Fruit fly (Drosophila melanogaster) whole organism, embryonic: ENCODE measurements around the gene aru.

Experiments
- Aef1 ChIP-seq: fragments of 200-800 bp; sonication (Bioruptor generic); IDR thresholded peaks from 3 replicates; pipeline ENCODE4 v1.3.6; 2022; ENCODE audit warnings: missing biosample characterization, missing genetic modification characterization
- Bdp1 ChIP-seq: fragments of 200-800 bp; sonication (Bioruptor generic); optimal IDR thresholded peaks from 3 replicates; lab custom pipeline; 2016; ENCODE audit warnings: missing biosample characterization, missing genetic modification characterization
- Bteb2 ChIP-seq: fragments of 200-800 bp; sonication (Bioruptor generic); optimal IDR thresholded peaks from 2 replicates; lab custom pipeline; 2016; ENCODE audit warnings: missing biosample characterization, missing genetic modification characterization
- CG10147 ChIP-seq: fragments of 200-800 bp; sonication (Bioruptor generic); optimal IDR thresholded peaks from 2 replicates; lab custom pipeline; 2019; ENCODE audit warnings: missing biosample characterization, mild to moderate bottlenecking, missing genetic modification characterization, moderate library complexity
- CG12071 ChIP-seq: fragments of 200-800 bp; sonication (Bioruptor generic); optimal IDR thresholded peaks from 3 replicates; lab custom pipeline; 2018; ENCODE audit warnings: missing biosample characterization, mild to moderate bottlenecking, missing genetic modification characterization
- CG15479 ChIP-seq: fragments of 200-800 bp; sonication (Bioruptor generic); optimal IDR thresholded peaks from 3 replicates; lab custom pipeline; 2019; ENCODE audit warnings: missing biosample characterization, mild to moderate bottlenecking, missing genetic modification characterization, moderate library complexity
- CG16779 ChIP-seq: fragments of 200-800 bp; sonication (Bioruptor generic); IDR thresholded peaks from 2 replicates; pipeline ENCODE4 v1.3.6; 2022; ENCODE audit warnings: missing biosample characterization, missing genetic modification characterization
- CG17361 ChIP-seq: fragments of 200-800 bp; sonication (Bioruptor generic); IDR thresholded peaks from 3 replicates; pipeline ENCODE4 v1.3.6; 2022; ENCODE audit warnings: missing biosample characterization, missing genetic modification characterization
- CG17385 ChIP-seq: fragments of 200-800 bp; sonication (Bioruptor generic); optimal IDR thresholded peaks from 3 replicates; lab custom pipeline; 2018; ENCODE audit warnings: missing biosample characterization, mild to moderate bottlenecking, missing genetic modification characterization
- CG18262 ChIP-seq: fragments of 200-800 bp; optimal IDR thresholded peaks from 3 replicates; lab custom pipeline; 2019; ENCODE audit warnings: missing biosample characterization, mild to moderate bottlenecking, missing genetic modification characterization, moderate library complexity
- CG2120 ChIP-seq: fragments of 200-800 bp; sonication (Bioruptor generic); optimal IDR thresholded peaks from 3 replicates; lab custom pipeline; 2016; ENCODE audit warnings: missing biosample characterization, missing genetic modification characterization
- CG2202 ChIP-seq: fragments of 200-800 bp; sonication (Bioruptor generic); optimal IDR thresholded peaks from 2 replicates; lab custom pipeline; 2018; ENCODE audit warnings: missing biosample characterization, mild to moderate bottlenecking, missing genetic modification characterization
- CG2678 ChIP-seq: fragments of 200-800 bp; sonication (Bioruptor generic); optimal IDR thresholded peaks from 3 replicates; lab custom pipeline; 2019; ENCODE audit warnings: missing biosample characterization, mild to moderate bottlenecking, missing genetic modification characterization, moderate library complexity
- CG31388 ChIP-seq: fragments of 200-800 bp; sonication (Bioruptor generic); optimal IDR thresholded peaks from 2 replicates; lab custom pipeline; 2016; ENCODE audit warnings: missing biosample characterization, missing genetic modification characterization
- CG32532 ChIP-seq: fragments of 200-800 bp; sonication (Bioruptor generic); IDR thresholded peaks from 2 replicates; pipeline ENCODE4 v1.3.6; 2022; ENCODE audit warnings: missing biosample characterization, missing genetic modification characterization
- CG5245 ChIP-seq: fragments of 200-800 bp; sonication (Bioruptor generic); optimal IDR thresholded peaks from 3 replicates; lab custom pipeline; 2016; ENCODE audit warnings: missing biosample characterization, missing genetic modification characterization
- CG6272 ChIP-seq: fragments of 200-800 bp; sonication (Bioruptor generic); IDR thresholded peaks from 2 replicates; pipeline ENCODE4 v1.3.6; 2022; ENCODE audit warnings: missing biosample characterization, missing genetic modification characterization
- CG6813 ChIP-seq: fragments of 200-800 bp; sonication (Bioruptor generic); optimal IDR thresholded peaks from 2 replicates; lab custom pipeline; 2017; ENCODE audit warnings: missing biosample characterization, missing genetic modification characterization, mild to moderate bottlenecking, moderate library complexity, missing genetic modification reagents
- CG7357 ChIP-seq: fragments of 200-800 bp; sonication (Bioruptor generic); IDR thresholded peaks from 3 replicates; pipeline ENCODE4 v1.3.6; 2022; ENCODE audit warnings: missing biosample characterization, missing genetic modification characterization
- CG9609 ChIP-seq: fragments of 200-800 bp; sonication (Bioruptor generic); optimal IDR thresholded peaks from 3 replicates; lab custom pipeline; 2016; ENCODE audit warnings: missing biosample characterization, missing genetic modification characterization
- Dll ChIP-seq: fragments of 200-800 bp; sonication (Bioruptor generic); IDR thresholded peaks from 4 replicates; pipeline ENCODE4 v1.3.6; 2022; ENCODE audit warnings: missing biosample characterization, missing genetic modification characterization; ENCODE audit not compliant: partially characterized antibody
- Doc3 ChIP-seq: fragments of 200-800 bp; sonication (Bioruptor generic); IDR thresholded peaks from 3 replicates; pipeline ENCODE4 v1.3.6; 2022; ENCODE audit warnings: missing biosample characterization, missing genetic modification characterization; ENCODE audit not compliant: partially characterized antibody
- Gug ChIP-seq: fragments of 200-800 bp; sonication (Bioruptor generic); IDR thresholded peaks from 4 replicates; pipeline ENCODE4 v1.3.6; 2022; ENCODE audit warnings: missing biosample characterization, missing genetic modification characterization
- H2.0 ChIP-seq: fragments of 200-800 bp; sonication (Bioruptor generic); IDR thresholded peaks from 2 replicates; pipeline ENCODE4 v1.3.6; 2022; ENCODE audit warnings: missing biosample characterization, missing genetic modification characterization
- HmgZ ChIP-seq: fragments of 200-800 bp; sonication (Bioruptor generic); optimal IDR thresholded peaks from 2 replicates; lab custom pipeline; 2018; ENCODE audit warnings: missing biosample characterization, mild to moderate bottlenecking, missing genetic modification characterization
- Hmx ChIP-seq: fragments of 200-800 bp; sonication (Bioruptor generic); optimal IDR thresholded peaks from 2 replicates; lab custom pipeline; 2016; ENCODE audit warnings: missing biosample characterization, missing genetic modification characterization
- MTF-1 ChIP-seq: fragments of 200-800 bp; sonication (Bioruptor generic); optimal IDR thresholded peaks from 2 replicates; lab custom pipeline; 2018; ENCODE audit warnings: missing biosample characterization, mild to moderate bottlenecking, missing genetic modification characterization, borderline replicate concordance
- NFAT ChIP-seq: fragments of 200-800 bp; sonication (Bioruptor generic); IDR thresholded peaks from 2 replicates; pipeline ENCODE4 v1.3.6; 2022; ENCODE audit warnings: missing biosample characterization, missing genetic modification characterization
- Nf-YB ChIP-seq: fragments of 200-800 bp; sonication (Bioruptor generic); optimal IDR thresholded peaks from 3 replicates; lab custom pipeline; 2019; ENCODE audit warnings: missing biosample characterization, mild to moderate bottlenecking, missing genetic modification characterization, moderate library complexity
- PHDP ChIP-seq: fragments of 200-800 bp; sonication (Bioruptor generic); optimal IDR thresholded peaks from 3 replicates; lab custom pipeline; 2018; ENCODE audit warnings: missing biosample characterization, mild to moderate bottlenecking, missing genetic modification characterization, moderate library complexity
- Poxn ChIP-seq: fragments of 200-800 bp; sonication (Bioruptor generic); IDR thresholded peaks from 2 replicates; pipeline ENCODE4 v1.3.6; 2022; ENCODE audit warnings: missing biosample characterization, missing genetic modification characterization
- Rfx ChIP-seq: fragments of 200-800 bp; sonication (Bioruptor generic); IDR thresholded peaks from 2 replicates; pipeline ENCODE4 v1.3.6; 2022; ENCODE audit warnings: missing biosample characterization, missing genetic modification characterization
- Sin3A ChIP-seq: fragments of >200 bp; optimal IDR thresholded peaks from 2 replicates; lab custom pipeline; 2018
- Usf ChIP-seq: fragments of 200-800 bp; sonication (Bioruptor generic); optimal IDR thresholded peaks from 2 replicates; lab custom pipeline; 2017; ENCODE audit warnings: missing genotype, missing biosample characterization, missing genetic modification characterization
- ac ChIP-seq: fragments of 200-800 bp; sonication (Bioruptor generic); optimal IDR thresholded peaks from 3 replicates; lab custom pipeline; 2017; ENCODE audit warnings: missing biosample characterization, mild to moderate bottlenecking, missing genetic modification characterization
- ci ChIP-seq: fragments of 200-800 bp; sonication (Bioruptor generic); IDR thresholded peaks from 3 replicates; pipeline ENCODE4 v1.3.6; 2022; ENCODE audit warnings: missing biosample characterization, missing genetic modification characterization
- dati ChIP-seq: fragments of 200-800 bp; sonication (Bioruptor generic); IDR thresholded peaks from 2 replicates; pipeline ENCODE4 v1.3.6; 2022; ENCODE audit warnings: missing biosample characterization, missing genetic modification characterization
- dimm ChIP-seq: fragments of 200-800 bp; sonication (Bioruptor generic); IDR thresholded peaks from 2 replicates; pipeline ENCODE4 v1.3.6; 2022; ENCODE audit warnings: missing biosample characterization, missing genetic modification characterization
- dysf ChIP-seq: fragments of 200-800 bp; sonication (Bioruptor generic); IDR thresholded peaks from 3 replicates; pipeline ENCODE4 v1.3.6; 2022; ENCODE audit warnings: missing biosample characterization, missing genetic modification characterization
- ems ChIP-seq: fragments of 200-800 bp; sonication (Bioruptor generic); optimal IDR thresholded peaks from 3 replicates; lab custom pipeline; 2016; ENCODE audit warnings: missing biosample characterization, missing genetic modification characterization
- fu2 ChIP-seq: fragments of 200-800 bp; sonication (Bioruptor generic); optimal IDR thresholded peaks from 2 replicates; lab custom pipeline; 2016; ENCODE audit warnings: missing biosample characterization, missing genetic modification characterization
- gsb ChIP-seq: fragments of 200-800 bp; sonication (Bioruptor generic); IDR thresholded peaks from 2 replicates; pipeline ENCODE4 v1.3.6; 2022; ENCODE audit warnings: missing biosample characterization, missing genetic modification characterization
- gsb-n ChIP-seq: fragments of 200-800 bp; sonication (Bioruptor generic); optimal IDR thresholded peaks from 3 replicates; lab custom pipeline; 2018; ENCODE audit warnings: missing biosample characterization, mild to moderate bottlenecking, missing genetic modification characterization
- lmd ChIP-seq: fragments of 200-800 bp; sonication (Bioruptor generic); IDR thresholded peaks from 2 replicates; pipeline ENCODE4 v1.3.6; 2022; ENCODE audit warnings: missing biosample characterization, missing genetic modification characterization
- pho ChIP-seq: fragments of 200-800 bp; sonication (Bioruptor generic); optimal IDR thresholded peaks from 2 replicates; lab custom pipeline; 2016; ENCODE audit warnings: missing biosample characterization, missing genetic modification characterization
- psq ChIP-seq: fragments of 200-800 bp; sonication (Bioruptor generic); optimal IDR thresholded peaks from 2 replicates; lab custom pipeline; 2017; ENCODE audit warnings: missing biosample characterization, missing genetic modification characterization
- sc ChIP-seq, 3 experiments: fragments of >200 bp in 2 of 3; fragments of 200-800 bp in 1 of 3; sonication (Bioruptor generic) in 1 of 3; optimal IDR thresholded peaks; 2 replicates in 2 of 3; 3 replicates in 1 of 3; lab custom pipeline; 2017; ENCODE audit warnings: mild to moderate bottlenecking in 1 of 3, missing biosample characterization in 1 of 3, missing genetic modification characterization in 1 of 3, missing genetic modification reagents in 1 of 3
- sd ChIP-seq: fragments of 200-800 bp; sonication (Bioruptor generic); optimal IDR thresholded peaks from 3 replicates; lab custom pipeline; 2018; ENCODE audit warnings: missing biosample characterization, mild to moderate bottlenecking, missing genetic modification characterization, moderate library complexity
- sisA ChIP-seq: fragments of 200-800 bp; sonication (Bioruptor generic); IDR thresholded peaks from 2 replicates; pipeline ENCODE4 v1.3.6; 2022; ENCODE audit warnings: missing biosample characterization, missing genetic modification characterization
- tgo ChIP-seq: fragments of 200-800 bp; sonication (Bioruptor generic); IDR thresholded peaks from 3 replicates; pipeline ENCODE4 v1.3.6; 2022; ENCODE audit warnings: missing biosample characterization, missing genetic modification characterization
- vfl ChIP-seq: fragments of 200-800 bp; sonication (Bioruptor generic); optimal IDR thresholded peaks from 2 replicates; lab custom pipeline; 2016; ENCODE audit warnings: missing biosample characterization, missing genetic modification characterization
- vnd ChIP-seq: fragments of 200-800 bp; sonication (Bioruptor generic); IDR thresholded peaks from 3 replicates; pipeline ENCODE4 v1.3.6; 2022; ENCODE audit warnings: missing biosample characterization, missing genetic modification characterization; ENCODE audit not compliant: partially characterized antibody

Gene aru

DNA sequence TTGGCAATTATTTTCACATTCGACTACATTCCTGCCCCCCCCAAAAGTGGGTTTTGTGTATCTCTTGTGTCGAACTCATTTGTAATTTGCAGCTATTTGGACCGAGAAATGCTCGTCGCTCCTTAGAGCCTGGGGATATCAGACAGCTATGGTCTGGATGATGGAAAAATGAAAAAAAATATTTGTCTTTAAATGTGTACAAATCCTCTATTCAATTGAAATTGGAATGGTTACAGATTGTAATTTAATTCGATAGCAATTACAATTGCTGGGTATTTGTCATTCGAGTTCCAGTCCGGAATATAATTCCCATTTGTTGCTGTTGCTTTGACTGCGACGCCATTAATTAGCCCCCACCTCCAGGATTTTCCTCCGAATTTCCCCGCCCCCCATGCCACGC, 21.6 kb upstream of the aru start (continued):
- TF ChIP-seq ci (GFP tag; lab: Robert Waterston, UW) (peak; percentile 80), dimm (GFP tag; lab: Robert Waterston, UW) (no peak), CG16779 (no peak), Sin3A (no peak), CG17361 (GFP tag; lab: Robert Waterston, UW) (no peak), CG31388 (no peak), psq (no peak), dati (GFP tag; lab: Robert Waterston, UW) (no peak), Usf (GFP tag; lab: Kevin White, UChicago) (no peak), ems (GFP tag; lab: Kevin White, UChicago) (no peak), CG6272 (GFP tag; lab: Robert Waterston, UW) (no peak), HmgZ (no peak), CG2678 (tag; lab: Kevin White, UChicago) (peak; percentile 22), CG17385 (GFP tag; lab: Kevin White, UChicago) (peak; percentile 39), dysf (GFP tag; lab: Robert Waterston, UW) (peak; percentile 55; the same call in 2 of the 3 replicates), CG12071 (no peak), MTF-1 (no peak), Gug (0 out of 4 replicates have a peak, but pooled peaks have one; percentile 12), Nf-YB (GFP tag; lab: Kevin White, UChicago) (no peak), gsb (no peak), CG9609 (GFP tag; lab: Kevin White, UChicago) (peak; percentile 36), pho (GFP tag; lab: Kevin White, UChicago) (no peak), CG6813 (GFP tag; lab: Kevin White, UChicago) (no peak), CG10147 (GFP tag; lab: Kevin White, UChicago) (no peak), Dll (GFP tag; lab: Robert Waterston, UW) (no peak), Hmx (no peak), CG32532 (GFP tag; lab: Robert Waterston, UW) (0 out of 2 replicates have a peak, but pooled peaks have one; percentile 29), vfl (GFP tag; lab: Kevin White, UChicago) (no peak), Bteb2 (GFP tag; lab: Kevin White, UChicago) (no peak), CG15479 (no peak), tgo (GFP tag; lab: Robert Waterston, UW) (peak; percentile 43; the same call in 2 of the 3 replicates), NFAT (GFP tag; lab: Robert Waterston, UW) (no peak), ac (no peak), CG2202 (tag; lab: Kevin White, UChicago) (no peak), H2.0 (GFP tag; lab: Robert Waterston, UW) (0 out of 2 replicates have a peak, but pooled peaks have one; percentile 35), vnd (GFP tag; lab: Robert Waterston, UW) (no peak), Doc3 (no peak), CG18262 (tag; lab: Kevin White, UChicago) (no peak), sc (optimal IDR thresholded peaks at IDR 0.05; lab: Kevin White, UChicago) (no peak), sc (GFP tag; optimal IDR thresholded peaks at IDR 0.05; lab: Kevin White, UChicago) (peak; percentile 22), CG5245 (no peak), lmd (GFP tag; lab: Robert Waterston, UW) (peak; percentile 33), sd (peak; percentile 19), fu2 (GFP tag; lab: Kevin White, UChicago) (no peak), sisA (GFP tag; lab: Robert Waterston, UW) (peak; percentile 57), PHDP (tag; lab: Kevin White, UChicago) (peak; percentile 31), gsb-n (no peak), Rfx (GFP tag; lab: Robert Waterston, UW) (peak; percentile 52; the same call in 1 of the 2 replicates), Bdp1 (GFP tag; lab: Kevin White, UChicago) (no peak), CG2120 (peak; percentile 48), Aef1 (peak; percentile 43; the same call in 1 of the 3 replicates), CG7357 (0 out of 3 replicates have a peak, but pooled peaks have one; percentile 6), Poxn (GFP tag; lab: Robert Waterston, UW) (no peak)
